Fruit fly (Drosophila melanogaster): ENCODE results near the gene CG33494.
A peak's percentile ranks its signal among the peaks of the same experiment; 100 is the strongest.

Gene CG33494

dm6 chr3R:25515450-25516288 is 20.7 kb upstream of the CG33494 start, which contains the start of gene msi (continued):
- TF ChIP-seq gce (GFP tag; IDR thresholded peaks at IDR 0.05) (peak; percentile 97), CG7928 (GFP tag; optimal IDR thresholded peaks at IDR 0.05) (peak; percentile 78), CTCF (GFP tag; optimal IDR thresholded peaks at IDR 0.05) (peak; percentile 70), CG17328 (GFP tag; IDR thresholded peaks at IDR 0.05) (peak; percentile 98), Chrac-16 (GFP tag; optimal IDR thresholded peaks at IDR 0.05) (peak; percentile 96), Dfd (GFP tag; optimal IDR thresholded peaks at IDR 0.05) (no peak), disco-r (GFP tag; optimal IDR thresholded peaks at IDR 0.05) (peak; percentile 20), Rfx (GFP tag; IDR thresholded peaks at IDR 0.05) (peak; percentile 99), CG12155 (GFP tag; optimal IDR thresholded peaks at IDR 0.05) (peak; percentile 96), CG8924 (tag; optimal IDR thresholded peaks at IDR 0.05) (peak; percentile 100), CG1024 (GFP tag; IDR thresholded peaks at IDR 0.05) (peak; percentile 95), CG12299 (tag; optimal IDR thresholded peaks at IDR 0.05) (peak; percentile 98), al (GFP tag; IDR thresholded peaks at IDR 0.05) (peak; percentile 98), CG9727 (GFP tag; optimal IDR thresholded peaks at IDR 0.05) (peak; percentile 99), prd (optimal IDR thresholded peaks at IDR 0.05) (no peak), prd (GFP tag; IDR thresholded peaks at IDR 0.05) (peak; percentile 99), CG3407 (GFP tag; optimal IDR thresholded peaks at IDR 0.05) (peak; percentile 98), gfzf (GFP tag; optimal IDR thresholded peaks at IDR 0.05) (peak; percentile 38), CG13123 (GFP tag; optimal IDR thresholded peaks at IDR 0.05) (peak; percentile 93), HLHmδ (GFP tag; optimal IDR thresholded peaks at IDR 0.05) (peak; percentile 93), ftz-f1 (GFP tag; optimal IDR thresholded peaks at IDR 0.05) (peak; percentile 53), fu2 (GFP tag; optimal IDR thresholded peaks at IDR 0.05) (peak; percentile 50), HLH54F (GFP tag; optimal IDR thresholded peaks at IDR 0.05) (peak; percentile 69), CG13424 (tag; optimal IDR thresholded peaks at IDR 0.05) (peak; percentile 100), bcd (GFP tag; optimal IDR thresholded peaks at IDR 0.05) (peak; percentile 99), Hsf (GFP tag; optimal IDR thresholded peaks at IDR 0.05) (peak; percentile 84), Dip2 (GFP tag; IDR thresholded peaks at IDR 0.05) (peak; percentile 71), Bdp1 (GFP tag; optimal IDR thresholded peaks at IDR 0.05) (peak; percentile 57), BtbVII (GFP tag; optimal IDR thresholded peaks at IDR 0.05) (peak; percentile 97), tup (GFP tag; optimal IDR thresholded peaks at IDR 0.05) (peak; percentile 92), MTF-1 (GFP tag; optimal IDR thresholded peaks at IDR 0.05; ENCODE audit: borderline replicate concordance) (peak; percentile 91), B-H1 (GFP tag; IDR thresholded peaks at IDR 0.05) (peak; percentile 98), CG3847 (GFP tag; IDR thresholded peaks at IDR 0.05) (peak; percentile 99), CG31224 (GFP tag; IDR thresholded peaks at IDR 0.05) (peak; percentile 97), CG13624 (GFP tag; optimal IDR thresholded peaks at IDR 0.05) (peak; percentile 69), CG12391 (tag; optimal IDR thresholded peaks at IDR 0.05) (peak; percentile 100), Stat92E (GFP tag; optimal IDR thresholded peaks at IDR 0.05) (peak in 1 of 3 experiments; percentile 99), CG1603 (tag; optimal IDR thresholded peaks at IDR 0.05) (peak; percentile 80), mam (GFP tag; optimal IDR thresholded peaks at IDR 0.05) (peak; percentile 81), caup (GFP tag; optimal IDR thresholded peaks at IDR 0.05; ENCODE audit: severe bottlenecking) (peak; percentile 98), jing (GFP tag; optimal IDR thresholded peaks at IDR 0.05) (peak; percentile 84), CG17186 (GFP tag; optimal IDR thresholded peaks at IDR 0.05) (peak; percentile 54), slbo (GFP tag; IDR thresholded peaks at IDR 0.05) (peak; percentile 99), eve (GFP tag; optimal IDR thresholded peaks at IDR 0.05) (peak in 1 of 2 experiments; percentile 58), Ada2b (GFP tag; IDR thresholded peaks at IDR 0.05) (peak; percentile 99), inv (GFP tag; IDR thresholded peaks at IDR 0.05; ENCODE audit: partially characterized antibody) (peak; percentile 48; the same call in 1 of the 2 replicates), grn (GFP tag; optimal IDR thresholded peaks at IDR 0.05) (peak; percentile 38), gt (GFP tag; IDR thresholded peaks at IDR 0.05) (peak; percentile 96), CG16863 (GFP tag; optimal IDR thresholded peaks at IDR 0.05) (peak; percentile 62), emc (GFP tag; optimal IDR thresholded peaks at IDR 0.05) (peak; percentile 33)
